Worm (Caenorhabditis elegans): ENCODE measurements around the gene C07H6.9.

C07H6.9 gene

ce11 chrIII:7518424-7518823 lies 19.2 kb upstream of the C07H6.9 start, which contains the start of gene clk-2:
Gene clk-2 (minus strand): TSS chrIII:7518524.
- TF ChIP-seq K02D7.2 (tag; optimal IDR thresholded peaks at IDR 0.05) (no peak), unc-55 (GFP tag; optimal IDR thresholded peaks at IDR 0.05) (no peak), sox-4 (tag; optimal IDR thresholded peaks at IDR 0.05) (no peak), pha-4 (tag; optimal IDR thresholded peaks at IDR 0.05) (no peak), ceh-45 (GFP tag; IDR thresholded peaks at IDR 0.05) (no peak), che-1 (tag; optimal IDR thresholded peaks at IDR 0.05) (no peak), fkh-10 (GFP tag; optimal IDR thresholded peaks at IDR 0.05) (no peak), ceh-31 (tag; optimal IDR thresholded peaks at IDR 0.05) (no peak), pha-2 (tag; optimal IDR thresholded peaks at IDR 0.05) (no peak), ttx-3 (tag; optimal IDR thresholded peaks at IDR 0.05) (no peak), nhr-232 (tag; optimal IDR thresholded peaks at IDR 0.05) (no peak), nfya-1 (tag; optimal IDR thresholded peaks at IDR 0.05) (no peak), tbx-7 (tag; optimal IDR thresholded peaks at IDR 0.05) (no peak), unc-42 (tag; optimal IDR thresholded peaks at IDR 0.05) (no peak), dmd-4 (tag; optimal IDR thresholded peaks at IDR 0.05; ENCODE audit: borderline replicate concordance) (no peak), dve-1 (tag; optimal IDR thresholded peaks at IDR 0.05) (no peak), sdc-2 (tag; optimal IDR thresholded peaks at IDR 0.05) (no peak), hlh-8 (tag; optimal IDR thresholded peaks at IDR 0.05) (no peak)

ce11 chrIII:7508128-7508635 lies 8.9 kb upstream of the C07H6.9 start, which contains the start of gene cls-1:
Gene cls-1 (plus strand): TSS chrIII:7508178.
- TF ChIP-seq ceh-31 (tag; optimal IDR thresholded peaks at IDR 0.05) (no peak), K09A11.1 (tag; optimal IDR thresholded peaks at IDR 0.05; ENCODE audit: insufficient read depth) (no peak), dmd-4 (tag; optimal IDR thresholded peaks at IDR 0.05; ENCODE audit: borderline replicate concordance) (no peak), ttx-3 (tag; optimal IDR thresholded peaks at IDR 0.05) (no peak), ceh-19 (GFP tag; optimal IDR thresholded peaks at IDR 0.05) (no peak), pax-1 (tag; optimal IDR thresholded peaks at IDR 0.05) (no peak), pros-1 (tag; optimal IDR thresholded peaks at IDR 0.05) (no peak), ceh-22 (tag; optimal IDR thresholded peaks at IDR 0.05) (no peak), syd-9 (tag; optimal IDR thresholded peaks at IDR 0.05) (no peak)

- no peak for TF ChIP-seq ahr-1 (tag; optimal IDR thresholded peaks at IDR 0.05)
- TF ChIP-seq elt-4 (tag; optimal IDR thresholded peaks at IDR 0.05), result no peak
- no peak for TF ChIP-seq lin-11 (tag; optimal IDR thresholded peaks at IDR 0.05)
- no peak for TF ChIP-seq eyg-1 (tag; optimal IDR thresholded peaks at IDR 0.05)
- TF ChIP-seq fkh-10 (GFP tag; optimal IDR thresholded peaks at IDR 0.05), result no peak
- TF ChIP-seq Y22D7AL.16 (tag; optimal IDR thresholded peaks at IDR 0.05), result no peak
These were observed 7.7 kb upstream of the C07H6.9 start for ce11 chrIII:7506983-7507382.

DNA sequence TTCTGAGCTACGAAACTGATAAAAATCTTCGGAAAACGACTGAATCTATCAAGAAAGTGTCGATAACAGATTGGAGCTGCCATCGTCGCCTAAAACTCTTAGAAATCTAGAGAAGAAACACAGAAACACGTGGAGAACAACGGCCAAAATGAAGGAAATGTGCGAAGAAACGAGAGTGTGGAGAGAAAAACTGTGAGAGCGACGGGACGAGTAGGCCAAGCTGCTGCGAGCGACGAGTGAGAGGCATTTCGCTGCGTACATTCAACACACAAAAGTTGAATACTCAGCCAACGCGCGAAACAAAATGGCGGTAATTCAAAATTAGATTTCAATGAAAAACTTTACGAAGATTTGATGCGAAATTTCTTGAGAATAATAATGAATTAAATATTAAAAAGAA lies 925 bp downstream of the C07H6.9 start:
- peak; percentile 56 for TF ChIP-seq hlh-8 (tag; optimal IDR thresholded peaks at IDR 0.05)
- TF ChIP-seq ceh-9 (tag; optimal IDR thresholded peaks at IDR 0.05), result no peak
- TF ChIP-seq ceh-18 (tag; optimal IDR thresholded peaks at IDR 0.05), result peak; percentile 81
- TF ChIP-seq nhr-232 (tag; optimal IDR thresholded peaks at IDR 0.05), result no peak
- TF ChIP-seq elt-2 (tag; optimal IDR thresholded peaks at IDR 0.05), result peak; percentile 89
- no peak for TF ChIP-seq ceh-2 (tag; optimal IDR thresholded peaks at IDR 0.05)
- TF ChIP-seq ceh-30 (tag; optimal IDR thresholded peaks at IDR 0.05), result no peak
- no peak for TF ChIP-seq pha-2 (tag; optimal IDR thresholded peaks at IDR 0.05)
- peak; percentile 26 for TF ChIP-seq ets-4 (tag; optimal IDR thresholded peaks at IDR 0.05)
- TF ChIP-seq fax-1 (tag; optimal IDR thresholded peaks at IDR 0.05), result no peak
- no peak for TF ChIP-seq pqm-1 (tag; optimal IDR thresholded peaks at IDR 0.05)
- peak; percentile 69 for TF ChIP-seq ceh-31 (tag; optimal IDR thresholded peaks at IDR 0.05)
- peak; percentile 65 for TF ChIP-seq tbx-2 (tag; optimal IDR thresholded peaks at IDR 0.05)
- no peak for TF ChIP-seq lin-11 (tag; optimal IDR thresholded peaks at IDR 0.05)
- TF ChIP-seq ztf-16 (tag; optimal IDR thresholded peaks at IDR 0.05), result no peak
- TF ChIP-seq ceh-45 (GFP tag; IDR thresholded peaks at IDR 0.05), result no peak
- no peak for TF ChIP-seq nhr-11 (tag; optimal IDR thresholded peaks at IDR 0.05)
- peak; percentile 71 for TF ChIP-seq ceh-34 (tag; optimal IDR thresholded peaks at IDR 0.05)
- no peak for TF ChIP-seq K09A11.1 (tag; optimal IDR thresholded peaks at IDR 0.05; ENCODE audit: insufficient read depth)
- TF ChIP-seq ceh-24 (tag; optimal IDR thresholded peaks at IDR 0.05), result no peak
- no peak for TF ChIP-seq zip-5 (tag; optimal IDR thresholded peaks at IDR 0.05)
- TF ChIP-seq unc-42 (tag; optimal IDR thresholded peaks at IDR 0.05), result peak; percentile 62
- TF ChIP-seq ref-2 (tag; optimal IDR thresholded peaks at IDR 0.05), result peak; percentile 71
- TF ChIP-seq hlh-15 (tag; optimal IDR thresholded peaks at IDR 0.05), result no peak
- TF ChIP-seq unc-55 (GFP tag; optimal IDR thresholded peaks at IDR 0.05), result peak; percentile 71
- no peak for TF ChIP-seq mec-3 (tag; optimal IDR thresholded peaks at IDR 0.05; ENCODE audit: borderline replicate concordance)
- TF ChIP-seq ceh-14 (tag; optimal IDR thresholded peaks at IDR 0.05), result peak; percentile 50

Measured in whole organism, late embryonic.